Fruit fly (Drosophila melanogaster): ENCODE measurements around the gene lz.
A peak's percentile ranks its signal among the peaks of the same experiment; 100 is the strongest.

Gene lz

DNA sequence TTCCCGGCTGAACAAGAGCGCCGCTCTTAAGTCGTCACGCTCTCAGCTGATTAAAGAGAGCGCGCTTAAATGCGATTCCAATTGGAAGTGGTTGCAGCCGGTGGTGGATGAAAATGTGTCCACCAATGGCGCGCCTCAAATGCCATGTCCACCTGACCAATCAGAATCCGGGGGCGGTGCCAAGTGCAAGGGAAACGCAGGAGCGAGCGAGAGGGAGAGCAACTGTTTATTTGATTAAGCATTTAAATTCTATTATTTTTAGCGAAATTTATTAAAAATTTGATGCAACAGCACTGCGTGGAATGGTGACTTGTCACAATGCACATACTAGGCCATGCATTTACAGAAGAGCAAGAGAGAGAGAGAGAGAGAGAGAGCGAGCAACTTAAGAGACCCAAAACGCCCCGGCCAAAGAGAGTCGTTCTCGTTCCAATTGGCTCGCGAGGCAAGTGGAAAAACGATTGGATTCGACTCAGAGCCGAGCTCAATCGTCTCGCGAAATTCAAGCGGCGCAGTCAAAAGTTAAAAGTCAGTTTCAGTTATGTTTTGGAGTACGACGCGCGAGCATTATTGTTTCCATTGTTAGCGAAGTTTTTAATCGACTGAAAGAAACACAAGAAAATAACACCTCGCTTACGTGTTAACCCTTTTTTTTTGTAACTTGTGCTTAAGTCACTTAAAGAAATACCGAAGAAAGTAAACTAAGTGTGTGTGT is at the start of gene lz (continued):
- TF ChIP-seq sd (tag; optimal IDR thresholded peaks at IDR 0.05), result no peak
- no peak for TF ChIP-seq ab (GFP tag; optimal IDR thresholded peaks at IDR 0.05)
- no peak for TF ChIP-seq CG8359 (GFP tag; optimal IDR thresholded peaks at IDR 0.05; ENCODE audit: borderline replicate concordance)
- no peak; the same call in 1 of the 2 replicates for TF ChIP-seq seq (GFP tag; IDR thresholded peaks at IDR 0.05)
- no peak for TF ChIP-seq ci (GFP tag; IDR thresholded peaks at IDR 0.05)
- TF ChIP-seq gsb-n (tag; optimal IDR thresholded peaks at IDR 0.05), result peak; percentile 15
- peak; percentile 95 for TF ChIP-seq CG3163 (GFP tag; optimal IDR thresholded peaks at IDR 0.05)
- TF ChIP-seq dpn (GFP tag; optimal IDR thresholded peaks at IDR 0.05), result no peak
- TF ChIP-seq CG18599 (GFP tag; optimal IDR thresholded peaks at IDR 0.05), result no peak
- no peak for TF ChIP-seq CG7556 (GFP tag; optimal IDR thresholded peaks at IDR 0.05)
- TF ChIP-seq Lhr (GFP tag; optimal IDR thresholded peaks at IDR 0.05), result no peak
- 0 out of 2 replicates have a peak, but pooled peaks have one; percentile 8 for TF ChIP-seq CG13287 (GFP tag; IDR thresholded peaks at IDR 0.05; ENCODE audit: partially characterized antibody)
- TF ChIP-seq chinmo (GFP tag; IDR thresholded peaks at IDR 0.05; ENCODE audit: partially characterized antibody), result 0 out of 4 replicates have a peak, but pooled peaks have one; percentile 52
- TF ChIP-seq CG17328 (GFP tag; IDR thresholded peaks at IDR 0.05), result no peak
- TF ChIP-seq ash1 (GFP tag; optimal IDR thresholded peaks at IDR 0.05), result no peak
- no peak for TF ChIP-seq wek (GFP tag; optimal IDR thresholded peaks at IDR 0.05)
- no peak for TF ChIP-seq bigmax (GFP tag; optimal IDR thresholded peaks at IDR 0.05)
- TF ChIP-seq Dbx (GFP tag; IDR thresholded peaks at IDR 0.05), result no peak
- TF ChIP-seq CG9727 (GFP tag; optimal IDR thresholded peaks at IDR 0.05), result no peak
- no peak for TF ChIP-seq ATbp (GFP tag; optimal IDR thresholded peaks at IDR 0.05)

DNA sequence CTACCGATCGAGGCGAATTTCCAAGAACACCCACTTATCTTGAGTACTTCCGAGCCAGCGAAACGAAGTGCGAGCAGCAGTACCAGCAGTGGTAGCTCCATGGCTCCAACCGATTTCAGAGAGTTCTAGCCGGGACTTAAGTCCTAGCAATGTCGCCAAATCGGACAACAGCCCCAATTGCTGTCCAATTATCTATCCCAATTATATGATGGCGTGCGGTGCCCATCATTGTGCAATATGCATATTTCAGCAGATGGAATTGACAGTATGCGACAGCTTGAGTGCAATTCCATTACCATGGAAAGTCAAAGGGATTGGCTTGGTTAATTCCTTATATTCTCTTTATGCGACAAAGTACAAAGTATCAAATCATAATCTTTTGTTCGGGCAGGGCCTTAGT is 48.0 kb upstream of the lz start, which contains the start of gene Ir8a:
Gene Ir8a, minus strand, starts transcription at position 101 of the 400 bp plus-strand sequence.
- no peak for TF ChIP-seq CG16813 (GFP tag; IDR thresholded peaks at IDR 0.05; ENCODE audit: partially characterized antibody)
- TF ChIP-seq CG4617 (GFP tag; optimal IDR thresholded peaks at IDR 0.05; ENCODE audit: borderline replicate concordance), result no peak
- TF ChIP-seq lab (GFP tag; optimal IDR thresholded peaks at IDR 0.05), result no peak
- TF ChIP-seq E2f1 (GFP tag; IDR thresholded peaks at IDR 0.05), result no peak
- no peak for TF ChIP-seq CG16863 (GFP tag; optimal IDR thresholded peaks at IDR 0.05)
- no peak for TF ChIP-seq CG34422 (GFP tag; IDR thresholded peaks at IDR 0.05)
- TF ChIP-seq CG4730 (GFP tag; IDR thresholded peaks at IDR 0.05), result no peak
- no peak for TF ChIP-seq kay (GFP tag; optimal IDR thresholded peaks at IDR 0.05)
- TF ChIP-seq TFAM (GFP tag; optimal IDR thresholded peaks at IDR 0.05), result no peak

DNA sequence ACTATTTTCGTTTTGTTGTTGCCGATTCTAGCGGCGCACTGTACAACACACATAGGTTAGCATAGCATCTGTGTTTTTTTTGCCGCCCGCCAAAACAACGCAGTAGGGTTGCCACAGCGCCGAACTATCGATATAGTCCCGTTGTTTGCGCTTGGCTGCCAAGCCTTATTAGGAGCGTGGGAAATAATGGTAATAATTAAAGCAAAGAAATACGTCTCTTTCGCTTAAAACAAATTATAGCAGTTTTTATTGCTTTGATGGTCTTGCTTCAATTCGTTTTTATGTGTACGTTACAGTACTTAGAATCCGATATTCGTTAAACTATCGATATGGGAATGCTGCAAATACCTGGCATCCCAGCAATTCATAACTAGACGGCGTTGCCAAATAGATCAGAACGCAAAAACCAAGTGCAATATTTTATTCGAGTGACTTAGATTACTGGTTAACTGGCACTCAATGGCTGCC is 41.0 kb upstream of the lz start, which contains the start of the genes mxc and Larp7:
Gene mxc, minus strand, starts transcription at position 51 of the 468 bp plus-strand sequence.
Gene Larp7, plus strand, starts transcription at position 401 of the 468 bp plus-strand sequence.
- TF ChIP-seq tin (GFP tag; optimal IDR thresholded peaks at IDR 0.05) (peak; percentile 63), hbn (GFP tag; IDR thresholded peaks at IDR 0.05; ENCODE audit: partially characterized antibody) (peak; percentile 86), toy (GFP tag; IDR thresholded peaks at IDR 0.05) (no peak), unc-4 (GFP tag; IDR thresholded peaks at IDR 0.05; ENCODE audit: partially characterized antibody) (peak; percentile 92), dm (GFP tag; optimal IDR thresholded peaks at IDR 0.05) (peak; percentile 76), stc (GFP tag; IDR thresholded peaks at IDR 0.05) (peak; percentile 16; the same call in 1 of the 2 replicates), CG3281 (GFP tag; optimal IDR thresholded peaks at IDR 0.05) (no peak), CG4282 (GFP tag; optimal IDR thresholded peaks at IDR 0.05) (peak; percentile 16), da (GFP tag; optimal IDR thresholded peaks at IDR 0.05) (peak; percentile 70), Poxn (GFP tag; IDR thresholded peaks at IDR 0.05) (no peak), CG12155 (GFP tag; optimal IDR thresholded peaks at IDR 0.05) (peak; percentile 65), Dref (GFP tag; IDR thresholded peaks at IDR 0.05) (peak; percentile 56), Dad (GFP tag; optimal IDR thresholded peaks at IDR 0.05) (peak; percentile 30), CG11695 (GFP tag; IDR thresholded peaks at IDR 0.05) (no peak), NC2α (GFP tag; optimal IDR thresholded peaks at IDR 0.05) (no peak), CG15073 (GFP tag; optimal IDR thresholded peaks at IDR 0.05) (no peak), salm (tag; optimal IDR thresholded peaks at IDR 0.05) (no peak), croc (GFP tag; conservative IDR thresholded peaks at IDR 0.05) (no peak; the same call in 2 of the 3 replicates), HLH54F (GFP tag; optimal IDR thresholded peaks at IDR 0.05) (peak; percentile 79), Chrac-16 (GFP tag; optimal IDR thresholded peaks at IDR 0.05) (peak; percentile 67)

Data from whole organism, embryonic.